Fruit fly (Drosophila melanogaster) whole organism, embryonic: ENCODE data around the gene TfAP-2.

Source experiments
- Blimp-1 ChIP-seq: fragments of 200-800 bp; sonication (Bioruptor generic); optimal IDR thresholded peaks from 3 replicates; lab custom pipeline; 2018; ENCODE audit warnings: missing biosample characterization, missing genetic modification characterization, mild to moderate bottlenecking, moderate library complexity, missing genetic modification reagents
- C15 ChIP-seq: fragments of 200-800 bp; sonication (Bioruptor generic); IDR thresholded peaks from 3 replicates; pipeline ENCODE4 v1.3.6; 2022; ENCODE audit warnings: missing biosample characterization, missing genetic modification characterization
- CG10147 ChIP-seq: fragments of 200-800 bp; sonication (Bioruptor generic); optimal IDR thresholded peaks from 2 replicates; lab custom pipeline; 2019; ENCODE audit warnings: missing biosample characterization, mild to moderate bottlenecking, missing genetic modification characterization, moderate library complexity
- CG10321 ChIP-seq: fragments of 200-800 bp; sonication (Bioruptor generic); IDR thresholded peaks from 2 replicates; pipeline ENCODE4 v1.3.6; 2022; ENCODE audit warnings: missing biosample characterization, missing genetic modification characterization
- CG10431 ChIP-seq: fragments of 200-800 bp; sonication (Bioruptor generic); optimal IDR thresholded peaks from 3 replicates; lab custom pipeline; 2018; ENCODE audit warnings: missing biosample characterization, mild to moderate bottlenecking, missing genetic modification characterization
- CG11696 ChIP-seq: fragments of 200-800 bp; sonication (Bioruptor generic); IDR thresholded peaks from 2 replicates; pipeline ENCODE4 v1.3.6; 2022; ENCODE audit warnings: missing biosample characterization, missing genetic modification characterization
- CG13894 ChIP-seq: fragments of 200-800 bp; sonication (Bioruptor generic); optimal IDR thresholded peaks from 3 replicates; lab custom pipeline; 2018; ENCODE audit warnings: missing biosample characterization, mild to moderate bottlenecking, missing genetic modification characterization, moderate library complexity
- CG14441 ChIP-seq: fragments of 200-800 bp; sonication (Bioruptor generic); IDR thresholded peaks from 2 replicates; pipeline ENCODE4 v1.3.6; 2022; ENCODE audit warnings: missing biosample characterization, missing genetic modification characterization
- CG17829 ChIP-seq: fragments of 200-800 bp; optimal IDR thresholded peaks from 2 replicates; lab custom pipeline; 2019; ENCODE audit warnings: missing biosample characterization, mild to moderate bottlenecking, missing genetic modification characterization, moderate library complexity
- CG1792 ChIP-seq: fragments of 200-800 bp; sonication (Bioruptor generic); optimal IDR thresholded peaks from 2 replicates; lab custom pipeline; 2016; ENCODE audit warnings: missing biosample characterization, missing genetic modification characterization
- CG1832 ChIP-seq: fragments of 200-800 bp; sonication (Bioruptor generic); optimal IDR thresholded peaks from 2 replicates; lab custom pipeline; 2017; ENCODE audit warnings: missing biosample characterization, mild to moderate bottlenecking, missing genetic modification characterization, inconsistent platforms
- CG18476 ChIP-seq: fragments of 200-800 bp; sonication (Bioruptor generic); optimal IDR thresholded peaks from 2 replicates; lab custom pipeline; 2016; ENCODE audit warnings: missing biosample characterization, mild to moderate bottlenecking, missing genetic modification characterization
- CG31441 ChIP-seq: fragments of 200-800 bp; sonication (Bioruptor generic); IDR thresholded peaks from 2 replicates; pipeline ENCODE4 v1.3.6; 2022; ENCODE audit warnings: missing biosample characterization, missing genetic modification characterization
- CG3163 ChIP-seq: fragments of 200-800 bp; sonication (Bioruptor generic); optimal IDR thresholded peaks from 3 replicates; lab custom pipeline; 2016; ENCODE audit warnings: missing biosample characterization, missing genetic modification characterization
- CG34224 ChIP-seq: fragments of 200-800 bp; sonication (Bioruptor generic); IDR thresholded peaks from 3 replicates; pipeline ENCODE4 v1.3.6; 2022; ENCODE audit warnings: missing biosample characterization, missing genetic modification characterization; ENCODE audit not compliant: partially characterized antibody
- CG34376 ChIP-seq: fragments of 200-800 bp; sonication (Bioruptor generic); optimal IDR thresholded peaks from 2 replicates; lab custom pipeline; 2018; ENCODE audit warnings: missing biosample characterization, mild to moderate bottlenecking, missing genetic modification characterization
- CG4730 ChIP-seq: fragments of 200-800 bp; sonication (Bioruptor generic); IDR thresholded peaks from 2 replicates; pipeline ENCODE4 v1.3.6; 2022; ENCODE audit warnings: missing biosample characterization, missing genetic modification characterization
- CG6175 ChIP-seq: fragments of 200-800 bp; sonication (Bioruptor generic); IDR thresholded peaks from 3 replicates; pipeline ENCODE4 v1.3.6; 2022; ENCODE audit warnings: missing biosample characterization, missing genetic modification characterization
- CG6254 ChIP-seq: fragments of 200-800 bp; sonication (Bioruptor generic); optimal IDR thresholded peaks from 3 replicates; lab custom pipeline; 2017; ENCODE audit warnings: mild to moderate bottlenecking, missing biosample characterization, missing genetic modification reagents, missing genetic modification characterization
- CTCF ChIP-seq: fragments of 200-800 bp; sonication (Bioruptor generic); optimal IDR thresholded peaks from 2 replicates; lab custom pipeline; 2017; ENCODE audit warnings: missing biosample characterization, mild to moderate bottlenecking, missing genetic modification characterization, moderate library complexity
- Dll ChIP-seq: fragments of 200-800 bp; sonication (Bioruptor generic); IDR thresholded peaks from 4 replicates; pipeline ENCODE4 v1.3.6; 2022; ENCODE audit warnings: missing biosample characterization, missing genetic modification characterization; ENCODE audit not compliant: partially characterized antibody
- E2f1 ChIP-seq: fragments of 200-800 bp; sonication (Bioruptor generic); IDR thresholded peaks from 2 replicates; pipeline ENCODE4 v1.3.6; 2022; ENCODE audit warnings: missing biosample characterization, missing genetic modification characterization
- Fer3 ChIP-seq: fragments of 200-800 bp; sonication (Bioruptor generic); optimal IDR thresholded peaks from 2 replicates; lab custom pipeline; 2018; ENCODE audit warnings: missing biosample characterization, mild to moderate bottlenecking, missing genetic modification characterization, moderate library complexity
- GATAe ChIP-seq: fragments of 200-800 bp; sonication (Bioruptor generic); conservative IDR thresholded peaks from 2 replicates; pipeline ENCODE4 v1.3.6; 2022; ENCODE audit warnings: missing biosample characterization, missing genetic modification characterization
- Hey ChIP-seq: fragments of 200-800 bp; sonication (Bioruptor generic); optimal IDR thresholded peaks from 3 replicates; lab custom pipeline; 2018; ENCODE audit warnings: missing biosample characterization, mild to moderate bottlenecking, missing genetic modification characterization
- Hr78 ChIP-seq, 2 experiments: fragments of 200-800 bp in 1 of 2; fragments of >200 bp in 1 of 2; sonication (Bioruptor generic) in 1 of 2; optimal IDR thresholded peaks; 2 replicates each; lab custom pipeline; 2017 to 2019; ENCODE audit warnings: missing biosample characterization in 2 of 2, missing genetic modification characterization in 2 of 2, mild to moderate bottlenecking in 1 of 2, moderate library complexity in 1 of 2
- Med ChIP-seq: fragments of 200-800 bp; sonication (Bioruptor generic); peaks from one replicate; lab custom pipeline; 2016; ENCODE audit warnings: missing biosample characterization, missing genetic modification characterization, mild to moderate bottlenecking, inconsistent platforms, moderate library complexity
- Rx ChIP-seq: fragments of 200-800 bp; sonication (Bioruptor generic); IDR thresholded peaks from 2 replicates; pipeline ENCODE4 v1.3.6; 2022; ENCODE audit warnings: missing biosample characterization, missing genetic modification characterization
- Sry-β ChIP-seq: fragments of 200-800 bp; sonication (Bioruptor generic); optimal IDR thresholded peaks from 2 replicates; lab custom pipeline; 2018; ENCODE audit warnings: missing biosample characterization, mild to moderate bottlenecking, missing genetic modification characterization, moderate library complexity
- Trl ChIP-seq, 3 experiments: fragments of >200 bp in 2 of 3; fragments of 200-800 bp in 1 of 3; sonication (Bioruptor generic) in 1 of 3; optimal IDR thresholded peaks; 2 replicates in 1 of 3; 3 replicates in 2 of 3; lab custom pipeline; 2016 to 2017; ENCODE audit warnings: missing biosample characterization in 1 of 3, missing genetic modification characterization in 1 of 3
- Xrp1 ChIP-seq: fragments of 200-800 bp; sonication (Bioruptor generic); IDR thresholded peaks from 2 replicates; pipeline ENCODE4 v1.3.6; 2022; ENCODE audit warnings: missing biosample characterization, missing genetic modification characterization
- abd-A ChIP-seq: fragments of 200-800 bp; sonication (Bioruptor generic); optimal IDR thresholded peaks from 3 replicates; lab custom pipeline; 2019; ENCODE audit warnings: missing biosample characterization, mild to moderate bottlenecking, missing genetic modification characterization, moderate library complexity
- cg ChIP-seq: fragments of 200-800 bp; sonication (Bioruptor generic); optimal IDR thresholded peaks from 3 replicates; lab custom pipeline; 2019; ENCODE audit warnings: missing biosample characterization, mild to moderate bottlenecking, missing genetic modification characterization, moderate library complexity
- chif ChIP-seq, 2 experiments: fragments of 200-800 bp; sonication (Bioruptor generic); optimal IDR thresholded peaks; 3 replicates each; lab custom pipeline; 2016; ENCODE audit warnings: missing biosample characterization in 2 of 2, missing genetic modification characterization in 2 of 2
- chm ChIP-seq: fragments of 200-800 bp; sonication (Bioruptor generic); IDR thresholded peaks from 2 replicates; pipeline ENCODE4 v1.3.6; 2022; ENCODE audit warnings: missing biosample characterization, missing genetic modification characterization
- ewg ChIP-seq: fragments of 200-800 bp; sonication (Bioruptor generic); optimal IDR thresholded peaks from 3 replicates; lab custom pipeline; 2017; ENCODE audit warnings: mild to moderate bottlenecking, missing biosample characterization, missing genetic modification reagents, missing genetic modification characterization
- fru ChIP-seq: fragments of >200 bp; optimal IDR thresholded peaks from 2 replicates; lab custom pipeline; 2017
- fu2 ChIP-seq: fragments of 200-800 bp; sonication (Bioruptor generic); optimal IDR thresholded peaks from 2 replicates; lab custom pipeline; 2016; ENCODE audit warnings: missing biosample characterization, missing genetic modification characterization
- gcm ChIP-seq: fragments of 200-800 bp; sonication (Bioruptor generic); optimal IDR thresholded peaks from 2 replicates; lab custom pipeline; 2019; ENCODE audit warnings: missing biosample characterization, mild to moderate bottlenecking, missing genetic modification characterization, moderate library complexity
- gt ChIP-seq: fragments of 200-800 bp; sonication (Bioruptor generic); IDR thresholded peaks from 2 replicates; pipeline ENCODE4 v1.3.6; 2022; ENCODE audit warnings: missing biosample characterization, missing genetic modification characterization
- hkb ChIP-seq, 2 experiments: fragments of 200-800 bp in 1 of 2; fragments of >200 bp in 1 of 2; sonication (Bioruptor generic) in 1 of 2; IDR thresholded peaks in 1 of 2; optimal IDR thresholded peaks in 1 of 2; 2 replicates each; pipeline versions ENCODE4 v1.3.6 to Lab custom; 2017 to 2022; ENCODE audit warnings: missing biosample characterization in 1 of 2, missing genetic modification characterization in 1 of 2
- ind ChIP-seq: fragments of 200-800 bp; sonication (Bioruptor generic); optimal IDR thresholded peaks from 3 replicates; lab custom pipeline; 2016; ENCODE audit warnings: missing biosample characterization, missing genetic modification characterization
- jigr1 ChIP-seq: fragments of 200-800 bp; sonication (Bioruptor generic); IDR thresholded peaks from 3 replicates; pipeline ENCODE4 v1.3.6; 2022; ENCODE audit warnings: missing biosample characterization, missing genetic modification characterization
- mam ChIP-seq: fragments of 200-800 bp; sonication (Bioruptor generic); optimal IDR thresholded peaks from 3 replicates; lab custom pipeline; 2016; ENCODE audit warnings: missing biosample characterization, missing genetic modification characterization
- otp ChIP-seq: fragments of 200-800 bp; sonication (Bioruptor generic); IDR thresholded peaks from 3 replicates; pipeline ENCODE4, ENCODE4 v1.3.6; 2022; ENCODE audit warnings: missing biosample characterization, missing genetic modification characterization
- peb ChIP-seq: fragments of 200-800 bp; sonication (Bioruptor generic); IDR thresholded peaks from 2 replicates; pipeline ENCODE4 v1.3.6; 2022; ENCODE audit warnings: missing biosample characterization, missing genetic modification characterization
- row ChIP-seq: fragments of 200-800 bp; sonication (Bioruptor generic); IDR thresholded peaks from 3 replicates; pipeline ENCODE4 v1.3.6; 2022; ENCODE audit warnings: missing biosample characterization, missing genetic modification characterization
- slbo ChIP-seq: fragments of 200-800 bp; sonication (Bioruptor generic); IDR thresholded peaks from 2 replicates; pipeline ENCODE4 v1.3.6; 2022; ENCODE audit warnings: missing biosample characterization, missing genetic modification characterization
- sob ChIP-seq: fragments of 200-800 bp; sonication (Bioruptor generic); IDR thresholded peaks from 2 replicates; pipeline ENCODE4 v1.3.6; 2022; ENCODE audit warnings: missing biosample characterization, missing genetic modification characterization
- stc ChIP-seq: fragments of 200-800 bp; sonication (Bioruptor generic); IDR thresholded peaks from 2 replicates; pipeline ENCODE4 v1.3.6; 2022; ENCODE audit warnings: missing biosample characterization, missing genetic modification characterization
- wek ChIP-seq: fragments of 200-800 bp; sonication (Bioruptor generic); optimal IDR thresholded peaks from 3 replicates; lab custom pipeline; 2018; ENCODE audit warnings: missing biosample characterization, mild to moderate bottlenecking, missing genetic modification characterization, moderate library complexity
- yki ChIP-seq: fragments of >200 bp; optimal IDR thresholded peaks from 3 replicates; lab custom pipeline; 2018

Gene TfAP-2

DNA sequence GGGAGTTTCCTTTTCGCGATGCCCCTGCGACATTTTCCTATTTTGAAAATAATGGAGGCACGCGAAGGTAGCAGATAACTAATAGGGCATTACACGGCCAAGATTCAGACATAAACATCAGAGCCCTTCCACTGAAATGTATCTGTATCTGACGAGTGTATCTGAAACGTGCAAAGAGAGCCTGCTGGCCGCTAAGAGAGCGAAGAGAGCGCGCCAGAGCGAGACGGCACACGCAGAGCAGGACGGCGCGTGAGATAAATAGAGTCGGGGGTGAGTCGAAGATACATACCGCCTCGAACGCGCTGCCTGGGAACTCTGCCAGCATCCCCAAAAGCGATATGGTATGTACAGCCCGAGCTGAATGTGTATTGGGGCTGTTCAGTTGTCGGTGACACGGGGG, 1.9 kb upstream of the TfAP-2 start (continued):
- TF ChIP-seq GATAe (GFP tag; lab: Robert Waterston, UW), result no peak
- TF ChIP-seq Hr78 (GFP tag; optimal IDR thresholded peaks at IDR 0.05; lab: Kevin White, UChicago), result no peak
- peak; percentile 78 for TF ChIP-seq CG10321
- peak; percentile 30 for TF ChIP-seq CG6254 (GFP tag; lab: Kevin White, UChicago)
- no peak for TF ChIP-seq abd-A (tag; lab: Kevin White, UChicago)
- no peak for TF ChIP-seq ind (GFP tag; lab: Kevin White, UChicago)
- TF ChIP-seq jigr1 (GFP tag; lab: Robert Waterston, UW), result no peak
- peak; percentile 99 for TF ChIP-seq CG3163 (GFP tag; lab: Kevin White, UChicago)
- peak; percentile 22; the same call in 1 of the 3 replicates for TF ChIP-seq otp (GFP tag; lab: Robert Waterston, UW)
- peak; percentile 78 for TF ChIP-seq cg (GFP tag; lab: Kevin White, UChicago)
- no peak for TF ChIP-seq CG13894 (tag; lab: Kevin White, UChicago)
- TF ChIP-seq Hey (tag; lab: Kevin White, UChicago), result peak; percentile 5
- no peak for TF ChIP-seq CG10431 (GFP tag; lab: Kevin White, UChicago)
- TF ChIP-seq stc (GFP tag; lab: Robert Waterston, UW), result no peak
- peak; percentile 70 for TF ChIP-seq chm (GFP tag; lab: Robert Waterston, UW)
- no peak for TF ChIP-seq hkb (optimal IDR thresholded peaks at IDR 0.05; lab: Kevin White, UChicago)
- 0 out of 2 replicates have a peak, but pooled peaks have one; percentile 21 for TF ChIP-seq hkb (GFP tag; IDR thresholded peaks at IDR 0.05; lab: Robert Waterston, UW)
- TF ChIP-seq gcm, result peak; percentile 57
- TF ChIP-seq row, result no peak
- TF ChIP-seq C15 (GFP tag; lab: Robert Waterston, UW), result no peak
- peak; percentile 85 for TF ChIP-seq Med
- TF ChIP-seq Sry-β (GFP tag; lab: Kevin White, UChicago), result no peak
- no peak for TF ChIP-seq fu2 (GFP tag; lab: Kevin White, UChicago)
- no peak for TF ChIP-seq CG31441
- no peak for TF ChIP-seq slbo (GFP tag; lab: Robert Waterston, UW)
- no peak for TF ChIP-seq Dll
- no peak for TF ChIP-seq Fer3 (tag; lab: Kevin White, UChicago)
- TF ChIP-seq CG11696 (GFP tag; lab: Robert Waterston, UW), result no peak
- no peak for TF ChIP-seq CG4730 (GFP tag; lab: Robert Waterston, UW)
- TF ChIP-seq chif (GFP tag; optimal IDR thresholded peaks at IDR 0.05; lab: Kevin White, UChicago), result no peak
- no peak for TF ChIP-seq CG18476 (GFP tag; lab: Kevin White, UChicago)
- TF ChIP-seq CG1832 (GFP tag; lab: Kevin White, UChicago), result peak; percentile 97
- 0 out of 2 replicates have a peak, but pooled peaks have one; percentile 18 for TF ChIP-seq sob (GFP tag; lab: Robert Waterston, UW)
- no peak for TF ChIP-seq ewg (GFP tag; lab: Kevin White, UChicago)
- 0 out of 2 replicates have a peak, but pooled peaks have one; percentile 17 for TF ChIP-seq peb (GFP tag; lab: Robert Waterston, UW)
- peak; percentile 9 for TF ChIP-seq wek
- no peak for TF ChIP-seq E2f1
- TF ChIP-seq CG17829 (tag; lab: Kevin White, UChicago), result no peak
- TF ChIP-seq CG6175 (GFP tag; lab: Robert Waterston, UW), result no peak
- TF ChIP-seq CG14441, result peak; percentile 16; the same call in 1 of the 2 replicates
- TF ChIP-seq CTCF, result peak; percentile 1
- TF ChIP-seq Trl (optimal IDR thresholded peaks at IDR 0.05; lab: Kevin White, UChicago), result peak; percentile 68 to 96
- no peak for TF ChIP-seq Trl (GFP tag; optimal IDR thresholded peaks at IDR 0.05; lab: Kevin White, UChicago)
- TF ChIP-seq CG1792 (GFP tag; lab: Kevin White, UChicago), result no peak
- no peak for TF ChIP-seq gt (GFP tag; lab: Robert Waterston, UW)
- TF ChIP-seq yki (lab: Kevin White, UChicago), result peak; percentile 89
- TF ChIP-seq Rx (GFP tag; lab: Robert Waterston, UW), result no peak
- TF ChIP-seq mam, result no peak
- no peak for TF ChIP-seq Xrp1
- no peak for TF ChIP-seq CG34376
- TF ChIP-seq Blimp-1, result no peak
- peak; percentile 55; the same call in 1 of the 3 replicates for TF ChIP-seq CG34224 (GFP tag; lab: Robert Waterston, UW)
- TF ChIP-seq CG10147, result no peak
- TF ChIP-seq fru (lab: Kevin White, UChicago), result no peak
